Fruit fly (Drosophila melanogaster) whole organism, embryonic: ENCODE data around the gene CG34138.
A peak's percentile ranks its signal among the peaks of the same experiment; 100 is the strongest.

Experiments
- BEAF-32 ChIP-seq: fragments of 200-800 bp; sonication (Bioruptor generic); optimal IDR thresholded peaks from 3 replicates; lab custom pipeline; 2017; ENCODE audit warnings: missing biosample characterization, missing genetic modification characterization, mild to moderate bottlenecking, moderate library complexity, missing genetic modification reagents
- BtbVII ChIP-seq: fragments of 200-800 bp; sonication (Bioruptor generic); optimal IDR thresholded peaks from 3 replicates; lab custom pipeline; 2017; ENCODE audit warnings: missing biosample characterization, mild to moderate bottlenecking, missing genetic modification characterization
- C15 ChIP-seq: fragments of 200-800 bp; sonication (Bioruptor generic); IDR thresholded peaks from 3 replicates; pipeline ENCODE4 v1.3.6; 2022; ENCODE audit warnings: missing biosample characterization, missing genetic modification characterization
- CG10209 ChIP-seq: fragments of 200-800 bp; sonication (Bioruptor generic); optimal IDR thresholded peaks from 3 replicates; lab custom pipeline; 2017; ENCODE audit warnings: missing biosample characterization, mild to moderate bottlenecking, missing genetic modification characterization, missing genetic modification reagents
- CG10543 ChIP-seq: fragments of 200-800 bp; sonication (Bioruptor generic); optimal IDR thresholded peaks from 3 replicates; lab custom pipeline; 2017; ENCODE audit warnings: missing biosample characterization, mild to moderate bottlenecking, missing genetic modification characterization, moderate library complexity
- CG11398 ChIP-seq: fragments of 200-800 bp; sonication (Bioruptor generic); optimal IDR thresholded peaks from 2 replicates; lab custom pipeline; 2016; ENCODE audit warnings: missing biosample characterization, missing genetic modification characterization
- CG12299 ChIP-seq: fragments of 200-800 bp; sonication (Bioruptor generic); optimal IDR thresholded peaks from 2 replicates; lab custom pipeline; 2018; ENCODE audit warnings: missing biosample characterization, mild to moderate bottlenecking, missing genetic modification characterization
- CG14860 ChIP-seq: fragments of 200-800 bp; sonication (Bioruptor generic); IDR thresholded peaks from 3 replicates; pipeline ENCODE4 v1.3.6; 2022; ENCODE audit warnings: missing biosample characterization, missing genetic modification characterization; ENCODE audit not compliant: partially characterized antibody
- CG15514 ChIP-seq: fragments of 200-800 bp; sonication (Bioruptor generic); optimal IDR thresholded peaks from 3 replicates; lab custom pipeline; 2017; ENCODE audit warnings: missing biosample characterization, missing genetic modification characterization, mild to moderate bottlenecking, moderate library complexity, missing genetic modification reagents
- CG17385 ChIP-seq: fragments of 200-800 bp; sonication (Bioruptor generic); optimal IDR thresholded peaks from 3 replicates; lab custom pipeline; 2018; ENCODE audit warnings: missing biosample characterization, mild to moderate bottlenecking, missing genetic modification characterization
- CG2129 ChIP-seq: fragments of 200-800 bp; sonication (Bioruptor generic); IDR thresholded peaks from 2 replicates; pipeline ENCODE4 v1.3.6; 2022; ENCODE audit warnings: missing biosample characterization, missing genetic modification characterization; ENCODE audit not compliant: partially characterized antibody
- CG2875 ChIP-seq: fragments of 200-800 bp; sonication (Bioruptor generic); optimal IDR thresholded peaks from 2 replicates; lab custom pipeline; 2017; ENCODE audit warnings: missing biosample characterization, mild to moderate bottlenecking, missing genetic modification characterization, missing genetic modification reagents
- CG3281 ChIP-seq: fragments of 200-800 bp; sonication (Bioruptor generic); optimal IDR thresholded peaks from 3 replicates; lab custom pipeline; 2017; ENCODE audit warnings: missing biosample characterization, mild to moderate bottlenecking, missing genetic modification characterization
- CG3726 ChIP-seq: fragments of 200-800 bp; sonication (Bioruptor generic); IDR thresholded peaks from 3 replicates; pipeline ENCODE4, ENCODE4 v1.3.6; 2022; ENCODE audit warnings: missing biosample characterization, missing genetic modification characterization
- CG4282 ChIP-seq: fragments of 200-800 bp; sonication (Bioruptor generic); optimal IDR thresholded peaks from 2 replicates; lab custom pipeline; 2016; ENCODE audit warnings: missing biosample characterization, missing genetic modification characterization
- CG4404 ChIP-seq: fragments of 200-800 bp; sonication (Bioruptor generic); IDR thresholded peaks from 2 replicates; pipeline ENCODE4 v1.3.6; 2022; ENCODE audit warnings: missing biosample characterization, missing genetic modification characterization
- CG6854 ChIP-seq: fragments of 200-800 bp; sonication (Bioruptor generic); optimal IDR thresholded peaks from 3 replicates; lab custom pipeline; 2017; ENCODE audit warnings: missing biosample characterization, mild to moderate bottlenecking, missing genetic modification characterization
- CG7271 ChIP-seq: fragments of 200-800 bp; sonication (Bioruptor generic); optimal IDR thresholded peaks from 2 replicates; lab custom pipeline; 2018; ENCODE audit warnings: missing biosample characterization, mild to moderate bottlenecking, missing genetic modification characterization, moderate library complexity
- CG8089 ChIP-seq: fragments of 200-800 bp; sonication (Bioruptor generic); optimal IDR thresholded peaks from 3 replicates; lab custom pipeline; 2016; ENCODE audit warnings: missing biosample characterization, missing genetic modification characterization
- CG8944 ChIP-seq: fragments of 200-800 bp; sonication (Bioruptor generic); optimal IDR thresholded peaks from 3 replicates; lab custom pipeline; 2016; ENCODE audit warnings: missing biosample characterization, missing genetic modification characterization
- Ets65A ChIP-seq: fragments of 200-800 bp; sonication (Bioruptor generic); peaks from one replicate; lab custom pipeline; 2016; ENCODE audit warnings: missing biosample characterization, missing genetic modification characterization
- Myb ChIP-seq: fragments of 200-800 bp; sonication (Bioruptor generic); optimal IDR thresholded peaks from 2 replicates; lab custom pipeline; 2016; ENCODE audit warnings: missing biosample characterization, missing genetic modification characterization
- NFAT ChIP-seq: fragments of 200-800 bp; sonication (Bioruptor generic); IDR thresholded peaks from 2 replicates; pipeline ENCODE4 v1.3.6; 2022; ENCODE audit warnings: missing biosample characterization, missing genetic modification characterization
- Nf-YA ChIP-seq: fragments of 200-800 bp; sonication (Bioruptor generic); IDR thresholded peaks from 2 replicates; pipeline ENCODE4 v1.3.6; 2022; ENCODE audit warnings: missing biosample characterization, missing genetic modification characterization
- Oaz ChIP-seq: fragments of 200-800 bp; sonication (Bioruptor generic); IDR thresholded peaks from 2 replicates; pipeline ENCODE4 v1.3.6; 2022; ENCODE audit warnings: missing biosample characterization, missing genetic modification characterization
- Opbp ChIP-seq: fragments of 200-800 bp; sonication (Bioruptor generic); IDR thresholded peaks from 3 replicates; pipeline ENCODE4 v1.3.6; 2022; ENCODE audit warnings: missing biosample characterization, missing genetic modification characterization; ENCODE audit not compliant: partially characterized antibody
- az2 ChIP-seq: fragments of 200-800 bp; sonication (Bioruptor generic); optimal IDR thresholded peaks from 3 replicates; lab custom pipeline; 2016; ENCODE audit warnings: missing biosample characterization, missing genetic modification characterization
- bsh ChIP-seq, 2 experiments: fragments of 200-800 bp; sonication (Bioruptor generic); optimal IDR thresholded peaks; 2 replicates each; lab custom pipeline; 2017 to 2018; ENCODE audit warnings: mild to moderate bottlenecking in 2 of 2, missing biosample characterization in 2 of 2, missing genetic modification characterization in 2 of 2, moderate library complexity in 1 of 2
- ci ChIP-seq: fragments of 200-800 bp; sonication (Bioruptor generic); IDR thresholded peaks from 3 replicates; pipeline ENCODE4 v1.3.6; 2022; ENCODE audit warnings: missing biosample characterization, missing genetic modification characterization
- dmrt11E ChIP-seq: fragments of 200-800 bp; sonication (Bioruptor generic); optimal IDR thresholded peaks from 3 replicates; lab custom pipeline; 2018; ENCODE audit warnings: missing biosample characterization, mild to moderate bottlenecking, missing genetic modification characterization, moderate library complexity
- dpn ChIP-seq, 2 experiments: fragments of 200-800 bp; sonication (Bioruptor generic); optimal IDR thresholded peaks; 3 replicates each; lab custom pipeline; 2016; ENCODE audit warnings: missing biosample characterization in 2 of 2, missing genetic modification characterization in 2 of 2
- gsb ChIP-seq: fragments of 200-800 bp; sonication (Bioruptor generic); IDR thresholded peaks from 2 replicates; pipeline ENCODE4 v1.3.6; 2022; ENCODE audit warnings: missing biosample characterization, missing genetic modification characterization
- gsb-n ChIP-seq: fragments of 200-800 bp; sonication (Bioruptor generic); optimal IDR thresholded peaks from 3 replicates; lab custom pipeline; 2018; ENCODE audit warnings: missing biosample characterization, mild to moderate bottlenecking, missing genetic modification characterization
- ham ChIP-seq: fragments of 200-800 bp; sonication (Bioruptor generic); IDR thresholded peaks from 2 replicates; pipeline ENCODE4 v1.3.6; 2022; ENCODE audit warnings: missing biosample characterization, missing genetic modification characterization
- lbe ChIP-seq: fragments of 200-800 bp; sonication (Bioruptor generic); optimal IDR thresholded peaks from 2 replicates; lab custom pipeline; 2016; ENCODE audit warnings: missing biosample characterization, mild to moderate bottlenecking, missing genetic modification characterization
- pzg ChIP-seq: fragments of 200-800 bp; sonication (Bioruptor generic); optimal IDR thresholded peaks from 3 replicates; lab custom pipeline; 2018; ENCODE audit warnings: missing biosample characterization, mild to moderate bottlenecking, missing genetic modification characterization, moderate library complexity
- row ChIP-seq: fragments of 200-800 bp; sonication (Bioruptor generic); IDR thresholded peaks from 3 replicates; pipeline ENCODE4 v1.3.6; 2022; ENCODE audit warnings: missing biosample characterization, missing genetic modification characterization
- salm ChIP-seq: fragments of 200-800 bp; sonication (Bioruptor generic); optimal IDR thresholded peaks from 2 replicates; lab custom pipeline; 2018; ENCODE audit warnings: missing biosample characterization, mild to moderate bottlenecking, missing genetic modification characterization
- scrt ChIP-seq: fragments of 200-800 bp; sonication (Bioruptor generic); optimal IDR thresholded peaks from 2 replicates; lab custom pipeline; 2018; ENCODE audit warnings: missing biosample characterization, mild to moderate bottlenecking, missing genetic modification characterization, moderate library complexity
- sens-2 ChIP-seq: fragments of 200-800 bp; sonication (Bioruptor generic); IDR thresholded peaks from 2 replicates; pipeline ENCODE4 v1.3.6; 2022; ENCODE audit warnings: missing biosample characterization, missing genetic modification characterization
- z ChIP-seq: fragments of 200-800 bp; sonication (Bioruptor generic); IDR thresholded peaks from 3 replicates; pipeline ENCODE4 v1.3.6; 2022; ENCODE audit warnings: missing biosample characterization, missing genetic modification characterization
- zfh1 ChIP-seq: fragments of 200-800 bp; sonication (Bioruptor generic); IDR thresholded peaks from 3 replicates; pipeline ENCODE4 v1.3.6; 2022; ENCODE audit warnings: missing biosample characterization, missing genetic modification characterization

The CG34138 gene

dm6 chr3R:19598855-19599254, 35.9 kb upstream of the CG34138 start, which contains the start of gene Cpr92A (continued):
- TF ChIP-seq zfh1 (no peak), CG11398 (GFP tag; lab: Kevin White, UChicago) (no peak), bsh (GFP tag; optimal IDR thresholded peaks at IDR 0.05; lab: Kevin White, UChicago) (no peak), z (GFP tag; lab: Robert Waterston, UW) (no peak), Opbp (no peak), CG8944 (GFP tag; lab: Kevin White, UChicago) (no peak)

- TF ChIP-seq ham = no peak
Measured at dm6 chr3R:19600335-19600734, 34.4 kb upstream of the CG34138 start, which contains the start of gene CG7333. Gene CG7333, plus strand, starts transcription at chr3R:19600635.

dm6 chr3R:19602996-19603395, 31.8 kb upstream of the CG34138 start, which contains the start of gene CG7342:
Gene CG7342, plus strand, starts transcription at chr3R:19603375.
- peak; percentile 53 for TF ChIP-seq lbe (GFP tag; lab: Kevin White, UChicago)
- no peak for TF ChIP-seq row

- no peak for TF ChIP-seq dmrt11E
- TF ChIP-seq Nf-YA = 0 out of 2 replicates have a peak, but pooled peaks have one; percentile 14
Measured at dm6 chr3R:19606954-19607353, 27.8 kb upstream of the CG34138 start, which contains the start of gene CG17751. Gene CG17751, plus strand, starts transcription at chr3R:19607254.

dm6 chr3R:19609925-19610324, 24.8 kb upstream of the CG34138 start, which contains the start of gene CG17752:
Gene CG17752, plus strand, starts transcription at chr3R:19610225.
- no peak for TF ChIP-seq az2 (GFP tag; lab: Kevin White, UChicago)
- TF ChIP-seq Oaz (GFP tag; lab: Robert Waterston, UW) = no peak
- no peak for TF ChIP-seq CG8089
- TF ChIP-seq CG17385 (GFP tag; lab: Kevin White, UChicago) = no peak
- no peak for TF ChIP-seq pzg (GFP tag; lab: Kevin White, UChicago)
- no peak for TF ChIP-seq Ets65A (GFP tag; lab: Kevin White, UChicago)
- no peak for TF ChIP-seq C15 (GFP tag; lab: Robert Waterston, UW)
- no peak for TF ChIP-seq CG12299 (tag; lab: Kevin White, UChicago)
- no peak for TF ChIP-seq gsb

- TF ChIP-seq NFAT (GFP tag; lab: Robert Waterston, UW) = no peak
- TF ChIP-seq dpn (GFP tag; optimal IDR thresholded peaks at IDR 0.05; lab: Kevin White, UChicago) = no peak
- no peak for TF ChIP-seq ci (GFP tag; lab: Robert Waterston, UW)
- peak; percentile 49 for TF ChIP-seq CG15514 (GFP tag; lab: Kevin White, UChicago)
- TF ChIP-seq BtbVII (GFP tag; lab: Kevin White, UChicago) = peak; percentile 30
- TF ChIP-seq gsb-n (tag; lab: Kevin White, UChicago) = no peak
- no peak for TF ChIP-seq Myb (GFP tag; lab: Kevin White, UChicago)
- no peak for TF ChIP-seq sens-2 (GFP tag; lab: Robert Waterston, UW)
- no peak for TF ChIP-seq CG2129 (GFP tag; lab: Robert Waterston, UW)
- peak; percentile 6 for TF ChIP-seq salm
- no peak for TF ChIP-seq CG4404 (GFP tag; lab: Robert Waterston, UW)
- peak; percentile 36 for TF ChIP-seq scrt (GFP tag; lab: Kevin White, UChicago)
- no peak for TF ChIP-seq row
- no peak for TF ChIP-seq BEAF-32 (GFP tag; lab: Kevin White, UChicago)
- TF ChIP-seq CG4282 (GFP tag; lab: Kevin White, UChicago) = no peak
- TF ChIP-seq CG2875 (GFP tag; lab: Kevin White, UChicago) = peak; percentile 18
- TF ChIP-seq CG10209 (GFP tag; lab: Kevin White, UChicago) = peak; percentile 22
- no peak for TF ChIP-seq gsb
- peak; percentile 54 for TF ChIP-seq CG10543 (GFP tag; lab: Kevin White, UChicago)
- TF ChIP-seq CG14860 (GFP tag; lab: Robert Waterston, UW) = no peak
- TF ChIP-seq CG7271 (tag; lab: Kevin White, UChicago) = no peak
- peak; percentile 36 for TF ChIP-seq CG6854 (GFP tag; lab: Kevin White, UChicago)
- TF ChIP-seq CG3281 = peak; percentile 52
- 0 out of 3 replicates have a peak, but pooled peaks have one; percentile 20 for TF ChIP-seq CG3726 (GFP tag; lab: Robert Waterston, UW)
Measured at dm6 chr3R:19612908-19613431, 21.8 kb upstream of the CG34138 start, which contains the start of gene CG16727. Gene CG16727, plus strand, starts transcription at chr3R:19613381.
